Fruit fly (Drosophila melanogaster): ENCODE results near the gene IP3K1.

Gene IP3K1

dm6 chr2L:9782176-9782581, at the start of gene IP3K1:
Gene IP3K1 (plus strand): TSS chr2L:9782384.
- TF ChIP-seq CG11902 (GFP tag; optimal IDR thresholded peaks at IDR 0.05) = no peak
- TF ChIP-seq eg (GFP tag; IDR thresholded peaks at IDR 0.05) = peak; percentile 81; the same call in 2 of the 3 replicates
- TF ChIP-seq CG31627 (GFP tag; optimal IDR thresholded peaks at IDR 0.05) = no peak
- TF ChIP-seq Gug (GFP tag; IDR thresholded peaks at IDR 0.05) = 0 out of 2 replicates have a peak, but pooled peaks have one; percentile 42
- TF ChIP-seq CG3919 (GFP tag; optimal IDR thresholded peaks at IDR 0.05) = peak; percentile 54
- TF ChIP-seq CG10669 (GFP tag; optimal IDR thresholded peaks at IDR 0.05) = peak; percentile 25
- peak; percentile 35 for TF ChIP-seq CG6792 (GFP tag; optimal IDR thresholded peaks at IDR 0.05)
- TF ChIP-seq Eip78C (GFP tag) = peak; percentile 72
- no peak for TF ChIP-seq dac (GFP tag; optimal IDR thresholded peaks at IDR 0.05)
- TF ChIP-seq CG8632 (GFP tag; optimal IDR thresholded peaks at IDR 0.05) = peak; percentile 8
- peak; percentile 22 for TF ChIP-seq cyc (GFP tag; optimal IDR thresholded peaks at IDR 0.05)
- TF ChIP-seq topi (GFP tag; optimal IDR thresholded peaks at IDR 0.05) = peak; percentile 62
- no peak for TF ChIP-seq pdm3 (GFP tag; optimal IDR thresholded peaks at IDR 0.05)
- no peak for TF ChIP-seq CG4318 (GFP tag; optimal IDR thresholded peaks at IDR 0.05)
- TF ChIP-seq Met (GFP tag; optimal IDR thresholded peaks at IDR 0.05) = no peak
- TF ChIP-seq CG32006 (GFP tag; optimal IDR thresholded peaks at IDR 0.05) = peak; percentile 28
- TF ChIP-seq fd85E (GFP tag; optimal IDR thresholded peaks at IDR 0.05) = no peak
- no peak for TF ChIP-seq CG11294 (GFP tag; IDR thresholded peaks at IDR 0.05)
- no peak for TF ChIP-seq CG3032 (tag; optimal IDR thresholded peaks at IDR 0.05)
- peak; percentile 80; the same call in 2 of the 3 replicates for TF ChIP-seq CG6163 (GFP tag; IDR thresholded peaks at IDR 0.05)
- peak; percentile 46; the same call in 2 of the 3 replicates for TF ChIP-seq CG8119 (GFP tag; IDR thresholded peaks at IDR 0.05)
- TF ChIP-seq salr (GFP tag; optimal IDR thresholded peaks at IDR 0.05) = no peak
- peak; percentile 20 for TF ChIP-seq Ets96B (tag; optimal IDR thresholded peaks at IDR 0.05)
- TF ChIP-seq Lpt (GFP tag; optimal IDR thresholded peaks at IDR 0.05) = peak; percentile 73
- no peak for TF ChIP-seq CG8319 (GFP tag; optimal IDR thresholded peaks at IDR 0.05)
- TF ChIP-seq net (GFP tag; optimal IDR thresholded peaks at IDR 0.05) = peak; percentile 82
- TF ChIP-seq Sox102F (GFP tag; optimal IDR thresholded peaks at IDR 0.05) = peak; percentile 75
- no peak for TF ChIP-seq Hr4 (GFP tag; optimal IDR thresholded peaks at IDR 0.05)
- no peak for TF ChIP-seq Ets21C (GFP tag; optimal IDR thresholded peaks at IDR 0.05)
- peak; percentile 81 for TF ChIP-seq svp (GFP tag)
- TF ChIP-seq achi (GFP tag; optimal IDR thresholded peaks at IDR 0.05) = no peak
- peak; percentile 54 for TF ChIP-seq fkh (GFP tag; optimal IDR thresholded peaks at IDR 0.05)
- peak; percentile 64 for TF ChIP-seq CG1621 (tag; optimal IDR thresholded peaks at IDR 0.05)
- no peak for TF ChIP-seq lz (GFP tag; optimal IDR thresholded peaks at IDR 0.05)
- TF ChIP-seq CG11762 (GFP tag; optimal IDR thresholded peaks at IDR 0.05; ENCODE audit: insufficient read depth) = no peak
- peak; percentile 50 for TF ChIP-seq Eip75B (GFP tag; optimal IDR thresholded peaks at IDR 0.05)
- no peak for TF ChIP-seq Blimp-1 (GFP tag; optimal IDR thresholded peaks at IDR 0.05)
- TF ChIP-seq vri (GFP tag; optimal IDR thresholded peaks at IDR 0.05) = peak; percentile 85
- peak; percentile 53 for TF ChIP-seq dsx (GFP tag; optimal IDR thresholded peaks at IDR 0.05; ENCODE audit: poor library complexity, severe bottlenecking)
- peak; percentile 53 for TF ChIP-seq CG6276 (GFP tag; optimal IDR thresholded peaks at IDR 0.05)
- TF ChIP-seq Sox15 (GFP tag; optimal IDR thresholded peaks at IDR 0.05) = no peak
- TF ChIP-seq CG9139 (GFP tag; optimal IDR thresholded peaks at IDR 0.05) = peak; percentile 77
- TF ChIP-seq CG10631 (GFP tag; optimal IDR thresholded peaks at IDR 0.05) = no peak
- no peak for TF ChIP-seq Hr39 (GFP tag; optimal IDR thresholded peaks at IDR 0.05)
- TF ChIP-seq CG7368 (GFP tag; optimal IDR thresholded peaks at IDR 0.05) = peak; percentile 39
- TF ChIP-seq CG6808 (GFP tag; optimal IDR thresholded peaks at IDR 0.05) = peak; percentile 43
- peak; percentile 11 for TF ChIP-seq CG34406 (GFP tag; optimal IDR thresholded peaks at IDR 0.05)
- peak; percentile 88 for TF ChIP-seq CG6854 (GFP tag; optimal IDR thresholded peaks at IDR 0.05)
- no peak for TF ChIP-seq acj6 (GFP tag; optimal IDR thresholded peaks at IDR 0.05)
- TF ChIP-seq Hr38 (GFP tag; optimal IDR thresholded peaks at IDR 0.05) = no peak
- TF ChIP-seq CG15336 (GFP tag; IDR thresholded peaks at IDR 0.05) = peak; percentile 65; the same call in 1 of the 2 replicates
- peak; percentile 74 to 76 for TF ChIP-seq ss (GFP tag; optimal IDR thresholded peaks at IDR 0.05)

All from whole organism, prepupa.